Worm (Caenorhabditis elegans) whole organism, L2 larva: ENCODE results near the gene Y32B12C.1.

Source experiments
- ZK546.5 ChIP-seq: sonication (generic microtip); optimal IDR thresholded peaks from 2 replicates; lab custom pipeline; 2017; ENCODE audit warnings: missing biosample characterization, missing genetic modification characterization
- alr-1 ChIP-seq: fragments of 150-350 bp; optimal IDR thresholded peaks from 2 replicates; lab custom pipeline; 2014; ENCODE audit warnings: missing biosample characterization, missing genetic modification characterization
- ceh-82 ChIP-seq: fragments of 150-350 bp; optimal IDR thresholded peaks from 2 replicates; lab custom pipeline; 2014; ENCODE audit warnings: missing biosample characterization, missing genetic modification characterization
- nhr-77 ChIP-seq: fragments of 150-350 bp; optimal IDR thresholded peaks from 2 replicates; lab custom pipeline; 2014; ENCODE audit warnings: missing biosample characterization, missing genetic modification characterization
- snpc-4 ChIP-seq: fragments of 150-350 bp; optimal IDR thresholded peaks from 2 replicates; lab custom pipeline; 2014; ENCODE audit warnings: missing biosample characterization, missing genetic modification characterization

DNA sequence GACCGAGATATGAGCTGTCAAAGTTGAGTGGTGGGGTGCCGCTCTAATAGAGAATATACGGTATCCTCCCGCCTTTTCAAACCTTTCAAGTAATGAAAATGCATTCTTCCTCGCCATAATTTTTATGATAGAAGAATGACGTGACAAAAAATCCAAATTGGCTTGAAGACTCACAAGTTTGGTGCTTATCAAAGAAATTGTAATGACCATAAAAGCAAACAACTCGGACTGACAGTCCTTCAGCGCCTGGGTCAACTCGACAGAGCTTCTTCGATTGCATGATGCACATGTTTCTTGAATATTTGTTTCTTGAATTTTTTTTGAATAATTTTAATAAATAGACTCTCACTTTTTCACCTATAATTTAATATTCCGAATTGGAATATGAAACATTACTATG is 950 bp upstream of the Y32B12C.1 start:
- TF ChIP-seq alr-1, result no peak
- no peak for TF ChIP-seq ZK546.5
- TF ChIP-seq nhr-77 (tag; lab: Kevin White, UChicago), result no peak
- TF ChIP-seq snpc-4 (tag; lab: Kevin White, UChicago), result no peak
- TF ChIP-seq ceh-82, result no peak
